Fruit fly (Drosophila melanogaster): Measurements from ENCODE around the gene RpS2.
A peak's percentile ranks its signal among the peaks of the same experiment; 100 is the strongest.

Gene RpS2

dm6 chr2L:9945086-9945485 lies 47.7 kb upstream of the RpS2 start:
- TF ChIP-seq CG9139 (GFP tag; optimal IDR thresholded peaks at IDR 0.05) = peak; percentile 49
- no peak for TF ChIP-seq Gug (GFP tag; IDR thresholded peaks at IDR 0.05)
- TF ChIP-seq Sox14 (GFP tag; optimal IDR thresholded peaks at IDR 0.05) = no peak
- no peak for TF ChIP-seq CG11762 (GFP tag; optimal IDR thresholded peaks at IDR 0.05; ENCODE audit: insufficient read depth)
- TF ChIP-seq Hr38 (GFP tag; optimal IDR thresholded peaks at IDR 0.05) = no peak
- TF ChIP-seq ss (GFP tag; optimal IDR thresholded peaks at IDR 0.05) = peak; percentile 59 to 75
- no peak for TF ChIP-seq fd85E (GFP tag; optimal IDR thresholded peaks at IDR 0.05)
- TF ChIP-seq eg (GFP tag; IDR thresholded peaks at IDR 0.05) = no peak; the same call in 2 of the 3 replicates
- TF ChIP-seq Smox (GFP tag; optimal IDR thresholded peaks at IDR 0.05) = no peak
- no peak for TF ChIP-seq CG7368 (GFP tag; optimal IDR thresholded peaks at IDR 0.05)
- no peak for TF ChIP-seq CG6792 (GFP tag; optimal IDR thresholded peaks at IDR 0.05)
- no peak for TF ChIP-seq CG10631 (GFP tag; optimal IDR thresholded peaks at IDR 0.05)
- no peak for TF ChIP-seq CG15336 (GFP tag; IDR thresholded peaks at IDR 0.05)
- no peak for TF ChIP-seq net (GFP tag; optimal IDR thresholded peaks at IDR 0.05)
- TF ChIP-seq Sox102F (GFP tag; optimal IDR thresholded peaks at IDR 0.05) = no peak
- TF ChIP-seq Hr39 (GFP tag; optimal IDR thresholded peaks at IDR 0.05) = no peak
- TF ChIP-seq Sox15 (GFP tag; optimal IDR thresholded peaks at IDR 0.05) = no peak
- no peak for TF ChIP-seq Eip75B (GFP tag; optimal IDR thresholded peaks at IDR 0.05)
- TF ChIP-seq CG3032 (tag; optimal IDR thresholded peaks at IDR 0.05) = no peak
- peak; percentile 10 for TF ChIP-seq CG1621 (tag; optimal IDR thresholded peaks at IDR 0.05)
- TF ChIP-seq dac (GFP tag; optimal IDR thresholded peaks at IDR 0.05) = no peak
- TF ChIP-seq CG6854 (GFP tag; optimal IDR thresholded peaks at IDR 0.05) = peak; percentile 33
- no peak for TF ChIP-seq CG11294 (GFP tag; IDR thresholded peaks at IDR 0.05)
- TF ChIP-seq fd59A (GFP tag; optimal IDR thresholded peaks at IDR 0.05) = no peak
- no peak for TF ChIP-seq OdsH (GFP tag; optimal IDR thresholded peaks at IDR 0.05)
- no peak for TF ChIP-seq lz (GFP tag; optimal IDR thresholded peaks at IDR 0.05)
- no peak for TF ChIP-seq CG8319 (GFP tag; optimal IDR thresholded peaks at IDR 0.05)
- TF ChIP-seq Hr4 (GFP tag; optimal IDR thresholded peaks at IDR 0.05) = no peak
- no peak for TF ChIP-seq CG32006 (GFP tag; optimal IDR thresholded peaks at IDR 0.05)
- no peak for TF ChIP-seq fkh (GFP tag; optimal IDR thresholded peaks at IDR 0.05)
- no peak for TF ChIP-seq CG6163 (GFP tag; IDR thresholded peaks at IDR 0.05)
- TF ChIP-seq svp (GFP tag) = peak; percentile 96
- no peak for TF ChIP-seq acj6 (GFP tag; optimal IDR thresholded peaks at IDR 0.05)
- TF ChIP-seq Lpt (GFP tag; optimal IDR thresholded peaks at IDR 0.05) = no peak
- TF ChIP-seq CG31627 (GFP tag; optimal IDR thresholded peaks at IDR 0.05) = no peak
- TF ChIP-seq CG6276 (GFP tag; optimal IDR thresholded peaks at IDR 0.05) = peak; percentile 67
- TF ChIP-seq Blimp-1 (GFP tag; optimal IDR thresholded peaks at IDR 0.05) = no peak
- TF ChIP-seq dsx (GFP tag; optimal IDR thresholded peaks at IDR 0.05; ENCODE audit: poor library complexity, severe bottlenecking) = peak; percentile 3
- TF ChIP-seq pdm3 (GFP tag; optimal IDR thresholded peaks at IDR 0.05) = no peak
- TF ChIP-seq cyc (GFP tag; optimal IDR thresholded peaks at IDR 0.05) = no peak
- no peak for TF ChIP-seq CG8119 (GFP tag; IDR thresholded peaks at IDR 0.05)
- no peak for TF ChIP-seq CG11902 (GFP tag; optimal IDR thresholded peaks at IDR 0.05)
- no peak for TF ChIP-seq Eip93F (GFP tag; optimal IDR thresholded peaks at IDR 0.05)
- no peak for TF ChIP-seq Ets21C (GFP tag; optimal IDR thresholded peaks at IDR 0.05)
- TF ChIP-seq salr (GFP tag; optimal IDR thresholded peaks at IDR 0.05) = no peak
- no peak for TF ChIP-seq vri (GFP tag; optimal IDR thresholded peaks at IDR 0.05)
- TF ChIP-seq Ets96B (tag; optimal IDR thresholded peaks at IDR 0.05) = no peak
- TF ChIP-seq CG10669 (GFP tag; optimal IDR thresholded peaks at IDR 0.05) = peak; percentile 22
- no peak for TF ChIP-seq topi (GFP tag; optimal IDR thresholded peaks at IDR 0.05)
- TF ChIP-seq CG6808 (GFP tag; optimal IDR thresholded peaks at IDR 0.05) = peak; percentile 42
- TF ChIP-seq CG4318 (GFP tag; optimal IDR thresholded peaks at IDR 0.05) = no peak
- no peak for TF ChIP-seq CG3919 (GFP tag; optimal IDR thresholded peaks at IDR 0.05)
- peak; percentile 2 for TF ChIP-seq esn (GFP tag; optimal IDR thresholded peaks at IDR 0.05)

All from whole organism, prepupa.